Fruit fly (Drosophila melanogaster) whole organism, embryonic: Measurements from ENCODE around the gene ClpX.

Experiments
- BtbVII ChIP-seq: fragments of 200-800 bp; sonication (Bioruptor generic); optimal IDR thresholded peaks from 3 replicates; lab custom pipeline; 2017; ENCODE audit warnings: missing biosample characterization, mild to moderate bottlenecking, missing genetic modification characterization
- CG10543 ChIP-seq: fragments of 200-800 bp; sonication (Bioruptor generic); optimal IDR thresholded peaks from 3 replicates; lab custom pipeline; 2017; ENCODE audit warnings: missing biosample characterization, mild to moderate bottlenecking, missing genetic modification characterization, moderate library complexity
- CG12104 ChIP-seq: fragments of 200-800 bp; sonication (Bioruptor generic); optimal IDR thresholded peaks from 3 replicates; lab custom pipeline; 2016; ENCODE audit warnings: missing biosample characterization, missing genetic modification characterization
- CG12299 ChIP-seq: fragments of 200-800 bp; sonication (Bioruptor generic); optimal IDR thresholded peaks from 2 replicates; lab custom pipeline; 2018; ENCODE audit warnings: missing biosample characterization, mild to moderate bottlenecking, missing genetic modification characterization
- CG12769 ChIP-seq: fragments of 200-800 bp; sonication (Bioruptor generic); optimal IDR thresholded peaks from 2 replicates; lab custom pipeline; 2019; ENCODE audit warnings: missing biosample characterization, mild to moderate bottlenecking, missing genetic modification characterization, moderate library complexity
- CG13287 ChIP-seq: fragments of 200-800 bp; sonication (Bioruptor generic); IDR thresholded peaks from 2 replicates; pipeline ENCODE4 v1.3.6; 2022; ENCODE audit warnings: missing biosample characterization, missing genetic modification characterization; ENCODE audit not compliant: partially characterized antibody
- CG14014 ChIP-seq: fragments of 200-800 bp; sonication (Bioruptor generic); IDR thresholded peaks from 2 replicates; pipeline ENCODE4 v1.3.6; 2022; ENCODE audit warnings: missing biosample characterization, missing genetic modification characterization
- CG14860 ChIP-seq: fragments of 200-800 bp; sonication (Bioruptor generic); IDR thresholded peaks from 3 replicates; pipeline ENCODE4 v1.3.6; 2022; ENCODE audit warnings: missing biosample characterization, missing genetic modification characterization; ENCODE audit not compliant: partially characterized antibody
- CG15269 ChIP-seq: fragments of 200-800 bp; sonication (Bioruptor generic); optimal IDR thresholded peaks from 2 replicates; lab custom pipeline; 2018; ENCODE audit warnings: missing biosample characterization, mild to moderate bottlenecking, missing genetic modification characterization, moderate library complexity
- CG2120 ChIP-seq: fragments of 200-800 bp; sonication (Bioruptor generic); optimal IDR thresholded peaks from 3 replicates; lab custom pipeline; 2016; ENCODE audit warnings: missing biosample characterization, missing genetic modification characterization
- CG2199 ChIP-seq: fragments of 200-800 bp; sonication (Bioruptor generic); IDR thresholded peaks from 3 replicates; pipeline ENCODE4 v1.3.6; 2022; ENCODE audit warnings: missing biosample characterization, missing genetic modification characterization
- CG2712 ChIP-seq: fragments of 200-800 bp; optimal IDR thresholded peaks from 3 replicates; lab custom pipeline; 2019; ENCODE audit warnings: missing biosample characterization, mild to moderate bottlenecking, missing genetic modification characterization, moderate library complexity
- CG30431 ChIP-seq: fragments of 200-800 bp; sonication (Bioruptor generic); optimal IDR thresholded peaks from 2 replicates; lab custom pipeline; 2017; ENCODE audit warnings: missing biosample characterization, missing genetic modification characterization
- CG33213 ChIP-seq: fragments of 200-800 bp; sonication (Bioruptor generic); optimal IDR thresholded peaks from 3 replicates; lab custom pipeline; 2016; ENCODE audit warnings: missing biosample characterization, missing genetic modification characterization
- CG3838 ChIP-seq: fragments of 200-800 bp; sonication (Bioruptor generic); optimal IDR thresholded peaks from 3 replicates; lab custom pipeline; 2016; ENCODE audit warnings: missing biosample characterization, missing genetic modification characterization
- CG3847 ChIP-seq: fragments of 200-800 bp; sonication (Bioruptor generic); IDR thresholded peaks from 2 replicates; pipeline ENCODE4 v1.3.6; 2022; ENCODE audit warnings: missing biosample characterization, missing genetic modification characterization
- CG4424 ChIP-seq: fragments of 200-800 bp; sonication (Bioruptor generic); optimal IDR thresholded peaks from 3 replicates; lab custom pipeline; 2016; ENCODE audit warnings: missing biosample characterization, missing genetic modification characterization
- CG4707 ChIP-seq: fragments of 200-800 bp; sonication (Bioruptor generic); optimal IDR thresholded peaks from 2 replicates; lab custom pipeline; 2018; ENCODE audit warnings: missing biosample characterization, mild to moderate bottlenecking, missing genetic modification characterization, moderate library complexity
- CG6175 ChIP-seq: fragments of 200-800 bp; sonication (Bioruptor generic); IDR thresholded peaks from 3 replicates; pipeline ENCODE4 v1.3.6; 2022; ENCODE audit warnings: missing biosample characterization, missing genetic modification characterization
- CG6765 ChIP-seq: fragments of 200-800 bp; sonication (Bioruptor generic); optimal IDR thresholded peaks from 3 replicates; lab custom pipeline; 2017; ENCODE audit warnings: missing biosample characterization, mild to moderate bottlenecking, missing genetic modification characterization
- CG8281 ChIP-seq: fragments of 200-800 bp; sonication (Bioruptor generic); optimal IDR thresholded peaks from 2 replicates; lab custom pipeline; 2018; ENCODE audit warnings: missing biosample characterization, mild to moderate bottlenecking, missing genetic modification characterization, moderate library complexity
- CG8388 ChIP-seq: fragments of 200-800 bp; sonication (Bioruptor generic); optimal IDR thresholded peaks from 2 replicates; lab custom pipeline; 2019; ENCODE audit warnings: missing biosample characterization, mild to moderate bottlenecking, missing genetic modification characterization, moderate library complexity
- CG9727 ChIP-seq: fragments of 200-800 bp; sonication (Bioruptor generic); optimal IDR thresholded peaks from 3 replicates; lab custom pipeline; 2017; ENCODE audit warnings: missing biosample characterization, mild to moderate bottlenecking, missing genetic modification characterization
- CrebB ChIP-seq: fragments of 200-800 bp; sonication (Bioruptor generic); optimal IDR thresholded peaks from 3 replicates; lab custom pipeline; 2018; ENCODE audit warnings: missing biosample characterization, mild to moderate bottlenecking, missing genetic modification characterization
- Doc3 ChIP-seq: fragments of 200-800 bp; sonication (Bioruptor generic); IDR thresholded peaks from 3 replicates; pipeline ENCODE4 v1.3.6; 2022; ENCODE audit warnings: missing biosample characterization, missing genetic modification characterization; ENCODE audit not compliant: partially characterized antibody
- Ets65A ChIP-seq: fragments of 200-800 bp; sonication (Bioruptor generic); peaks from one replicate; lab custom pipeline; 2016; ENCODE audit warnings: missing biosample characterization, missing genetic modification characterization
- Ets97D ChIP-seq: fragments of 200-800 bp; sonication (Bioruptor generic); optimal IDR thresholded peaks from 3 replicates; lab custom pipeline; 2016; ENCODE audit warnings: missing biosample characterization, missing genetic modification characterization
- Fer1 ChIP-seq: fragments of 200-800 bp; sonication (Bioruptor generic); optimal IDR thresholded peaks from 2 replicates; lab custom pipeline; 2017; ENCODE audit warnings: missing biosample characterization, mild to moderate bottlenecking, missing genetic modification characterization
- Gsc ChIP-seq: fragments of 200-800 bp; sonication (Bioruptor generic); IDR thresholded peaks from 2 replicates; pipeline ENCODE4 v1.3.6; 2022; ENCODE audit warnings: missing biosample characterization, missing genetic modification characterization
- Rfx ChIP-seq: fragments of 200-800 bp; sonication (Bioruptor generic); IDR thresholded peaks from 2 replicates; pipeline ENCODE4 v1.3.6; 2022; ENCODE audit warnings: missing biosample characterization, missing genetic modification characterization
- Vsx1 ChIP-seq: fragments of 200-800 bp; sonication (Bioruptor generic); optimal IDR thresholded peaks from 2 replicates; lab custom pipeline; 2017; ENCODE audit warnings: missing biosample characterization, mild to moderate bottlenecking, missing genetic modification characterization, missing genetic modification reagents
- al ChIP-seq: fragments of 200-800 bp; sonication (Bioruptor generic); IDR thresholded peaks from 2 replicates; pipeline ENCODE4 v1.3.6; 2022; ENCODE audit warnings: missing biosample characterization, missing genetic modification characterization
- ato ChIP-seq: fragments of 200-800 bp; sonication (Bioruptor generic); IDR thresholded peaks from 2 replicates; pipeline ENCODE4 v1.3.6; 2022; ENCODE audit warnings: missing biosample characterization, missing genetic modification characterization; ENCODE audit not compliant: partially characterized antibody
- cwo ChIP-seq: fragments of 200-800 bp; sonication (Bioruptor generic); optimal IDR thresholded peaks from 3 replicates; lab custom pipeline; 2017; ENCODE audit warnings: missing biosample characterization, missing genetic modification characterization, mild to moderate bottlenecking, moderate library complexity, missing genetic modification reagents
- dpn ChIP-seq, 2 experiments: fragments of 200-800 bp; sonication (Bioruptor generic); optimal IDR thresholded peaks; 3 replicates each; lab custom pipeline; 2016; ENCODE audit warnings: missing biosample characterization in 2 of 2, missing genetic modification characterization in 2 of 2
- ftz-f1 ChIP-seq: fragments of 200-800 bp; sonication (Bioruptor generic); optimal IDR thresholded peaks from 2 replicates; lab custom pipeline; 2016; ENCODE audit warnings: missing biosample characterization, missing genetic modification characterization
- grau ChIP-seq: fragments of 200-800 bp; optimal IDR thresholded peaks from 3 replicates; lab custom pipeline; 2019; ENCODE audit warnings: missing biosample characterization, mild to moderate bottlenecking, missing genetic modification characterization, moderate library complexity
- hb ChIP-seq: fragments of 200-800 bp; sonication (Bioruptor generic); IDR thresholded peaks from 3 replicates; pipeline ENCODE4 v1.3.6; 2022; ENCODE audit warnings: missing biosample characterization, missing genetic modification characterization; ENCODE audit not compliant: partially characterized antibody
- hbn ChIP-seq: fragments of 200-800 bp; sonication (Bioruptor generic); IDR thresholded peaks from 2 replicates; pipeline ENCODE4 v1.3.6; 2022; ENCODE audit warnings: missing biosample characterization, missing genetic modification characterization; ENCODE audit not compliant: partially characterized antibody
- insv ChIP-seq, 2 experiments: fragments of 200-800 bp; sonication (Bioruptor generic); optimal IDR thresholded peaks; 3 replicates each; lab custom pipeline; 2016 to 2018; ENCODE audit warnings: missing biosample characterization in 2 of 2, missing genetic modification characterization in 2 of 2
- oc ChIP-seq: fragments of 200-800 bp; sonication (Bioruptor generic); optimal IDR thresholded peaks from 2 replicates; lab custom pipeline; 2018; ENCODE audit warnings: missing biosample characterization, mild to moderate bottlenecking, missing genetic modification characterization, moderate library complexity
- pan ChIP-seq, 4 experiments: fragments of >200 bp in 3 of 4; fragments of 200-800 bp in 1 of 4; sonication (Bioruptor generic) in 1 of 4; optimal IDR thresholded peaks in 3 of 4; IDR thresholded peaks in 1 of 4; 2 replicates each; pipeline versions ENCODE4 v1.3.6 to Lab custom; 2017 to 2022; ENCODE audit warnings: missing biosample characterization in 2 of 4, missing genetic modification characterization in 2 of 4, mixed read lengths in 1 of 4
- pb ChIP-seq: fragments of 200-800 bp; sonication (Bioruptor generic); optimal IDR thresholded peaks from 3 replicates; lab custom pipeline; 2016; ENCODE audit warnings: missing biosample characterization, missing genetic modification characterization
- pfk ChIP-seq: fragments of 200-800 bp; sonication (Bioruptor generic); optimal IDR thresholded peaks from 2 replicates; lab custom pipeline; 2018; ENCODE audit warnings: missing biosample characterization, mild to moderate bottlenecking, missing genetic modification characterization, moderate library complexity
- pzg ChIP-seq: fragments of 200-800 bp; sonication (Bioruptor generic); optimal IDR thresholded peaks from 3 replicates; lab custom pipeline; 2018; ENCODE audit warnings: missing biosample characterization, mild to moderate bottlenecking, missing genetic modification characterization, moderate library complexity
- seq ChIP-seq: fragments of 200-800 bp; sonication (Bioruptor generic); IDR thresholded peaks from 2 replicates; pipeline ENCODE4 v1.3.6; 2022; ENCODE audit warnings: missing biosample characterization, missing genetic modification characterization
- sr ChIP-seq: fragments of 200-800 bp; sonication (Bioruptor generic); IDR thresholded peaks from 3 replicates; pipeline ENCODE4 v1.3.6; 2022; ENCODE audit warnings: missing biosample characterization, missing genetic modification characterization
- sug ChIP-seq: fragments of 200-800 bp; optimal IDR thresholded peaks from 2 replicates; lab custom pipeline; 2019; ENCODE audit warnings: missing biosample characterization, mild to moderate bottlenecking, missing genetic modification characterization, moderate library complexity
- trh ChIP-seq: fragments of 200-800 bp; sonication (Bioruptor generic); optimal IDR thresholded peaks from 2 replicates; lab custom pipeline; 2016; ENCODE audit warnings: missing biosample characterization, missing genetic modification characterization
- tx ChIP-seq: fragments of 200-800 bp; sonication (Bioruptor generic); optimal IDR thresholded peaks from 2 replicates; lab custom pipeline; 2016; ENCODE audit warnings: missing biosample characterization, missing genetic modification characterization

ClpX gene

DNA sequence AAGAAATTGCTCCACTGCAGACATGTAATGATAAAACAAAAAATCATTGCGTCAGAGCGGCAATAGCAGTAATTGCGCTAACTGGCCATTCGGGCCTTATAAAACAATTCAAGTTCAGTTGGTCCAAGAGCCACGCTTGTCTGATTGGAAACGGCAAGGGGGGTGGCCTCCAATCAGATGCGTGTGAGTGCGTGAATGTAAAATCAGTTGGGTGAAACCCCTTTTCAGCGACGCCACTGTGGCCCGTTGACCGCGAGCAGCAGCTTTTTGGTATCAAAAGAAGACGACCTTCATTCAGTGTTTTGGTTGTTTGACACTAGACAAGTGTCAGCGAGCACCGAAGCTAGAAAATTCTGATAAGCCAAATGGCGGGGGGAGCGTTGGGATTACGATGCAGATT lies 1.2 kb downstream of the ClpX start (continued):
- TF ChIP-seq CG12769 (tag; lab: Kevin White, UChicago), result peak; percentile 61
- peak; percentile 82 to 97 for TF ChIP-seq insv (GFP tag; optimal IDR thresholded peaks at IDR 0.05; lab: Kevin White, UChicago)
- peak; percentile 64 for TF ChIP-seq CG15269 (tag; lab: Kevin White, UChicago)
- TF ChIP-seq CrebB, result peak; percentile 18
- TF ChIP-seq Gsc (GFP tag; lab: Robert Waterston, UW), result no peak
- peak; percentile 91 for TF ChIP-seq ftz-f1 (GFP tag; lab: Kevin White, UChicago)
- no peak for TF ChIP-seq hbn (GFP tag; lab: Robert Waterston, UW)
- no peak for TF ChIP-seq pzg (GFP tag; lab: Kevin White, UChicago)
- no peak for TF ChIP-seq sug (tag; lab: Kevin White, UChicago)
- no peak for TF ChIP-seq CG2712 (tag; lab: Kevin White, UChicago)
- TF ChIP-seq CG2199 (GFP tag; lab: Robert Waterston, UW), result 0 out of 3 replicates have a peak, but pooled peaks have one; percentile 42
- TF ChIP-seq pfk (GFP tag; lab: Kevin White, UChicago), result no peak
- no peak for TF ChIP-seq CG8388 (GFP tag; lab: Kevin White, UChicago)
- TF ChIP-seq seq (GFP tag; lab: Robert Waterston, UW), result no peak
- no peak for TF ChIP-seq Vsx1
- no peak for TF ChIP-seq CG33213
- no peak for TF ChIP-seq tx (GFP tag; lab: Kevin White, UChicago)
- no peak for TF ChIP-seq ato (GFP tag; lab: Robert Waterston, UW)
- TF ChIP-seq CG4707 (GFP tag; lab: Kevin White, UChicago), result no peak
- TF ChIP-seq CG3847 (GFP tag; lab: Robert Waterston, UW), result no peak
- TF ChIP-seq CG8281 (tag; lab: Kevin White, UChicago), result no peak
- peak; percentile 65; the same call in 1 of the 2 replicates for TF ChIP-seq CG14014 (GFP tag; lab: Robert Waterston, UW)
- TF ChIP-seq Ets65A (GFP tag; lab: Kevin White, UChicago), result no peak
- TF ChIP-seq al (GFP tag; lab: Robert Waterston, UW), result no peak
- peak; percentile 31 for TF ChIP-seq CG2120
- TF ChIP-seq CG12299 (tag; lab: Kevin White, UChicago), result no peak
- TF ChIP-seq CG30431 (GFP tag; lab: Kevin White, UChicago), result no peak
- TF ChIP-seq CG14860, result no peak
- TF ChIP-seq grau, result no peak
- TF ChIP-seq BtbVII (GFP tag; lab: Kevin White, UChicago), result peak; percentile 19
- TF ChIP-seq CG12104 (GFP tag; lab: Kevin White, UChicago), result no peak
- no peak for TF ChIP-seq Ets97D
- 0 out of 3 replicates have a peak, but pooled peaks have one; percentile 24 for TF ChIP-seq CG6175 (GFP tag; lab: Robert Waterston, UW)
- TF ChIP-seq CG4424 (GFP tag; lab: Kevin White, UChicago), result no peak
- TF ChIP-seq CG3838 (GFP tag; lab: Kevin White, UChicago), result no peak
- no peak for TF ChIP-seq trh (GFP tag; lab: Kevin White, UChicago)
- TF ChIP-seq CG10543 (GFP tag; lab: Kevin White, UChicago), result peak; percentile 13
- 0 out of 3 replicates have a peak, but pooled peaks have one; percentile 22 for TF ChIP-seq sr (GFP tag; lab: Robert Waterston, UW)
- TF ChIP-seq oc (tag; lab: Kevin White, UChicago), result no peak
- peak in 1 of 2 experiments; percentile 20 for TF ChIP-seq dpn (GFP tag; optimal IDR thresholded peaks at IDR 0.05; lab: Kevin White, UChicago)
- TF ChIP-seq hb (GFP tag; lab: Robert Waterston, UW), result no peak
- TF ChIP-seq pb (GFP tag; lab: Kevin White, UChicago), result no peak
- peak; percentile 75 for TF ChIP-seq Rfx (GFP tag; lab: Robert Waterston, UW)
- TF ChIP-seq CG13287 (GFP tag; lab: Robert Waterston, UW), result peak; percentile 14; the same call in 1 of the 2 replicates
- no peak for TF ChIP-seq pan (optimal IDR thresholded peaks at IDR 0.05; lab: Kevin White, UChicago)
- peak in 1 of 2 experiments; percentile 44 for TF ChIP-seq pan (GFP tag; optimal IDR thresholded peaks at IDR 0.05 in 1 of 2, IDR thresholded peaks at IDR 0.05 in 1 of 2)
- TF ChIP-seq Doc3 (GFP tag; lab: Robert Waterston, UW), result no peak
- no peak for TF ChIP-seq cwo (GFP tag; lab: Kevin White, UChicago)
- TF ChIP-seq Fer1 (GFP tag; lab: Kevin White, UChicago), result peak; percentile 43
- TF ChIP-seq CG9727 (GFP tag; lab: Kevin White, UChicago), result no peak
- TF ChIP-seq CG6765, result no peak
